Worm (Caenorhabditis elegans): ENCODE results near the gene M02A10.1.

The M02A10.1 gene

DNA sequence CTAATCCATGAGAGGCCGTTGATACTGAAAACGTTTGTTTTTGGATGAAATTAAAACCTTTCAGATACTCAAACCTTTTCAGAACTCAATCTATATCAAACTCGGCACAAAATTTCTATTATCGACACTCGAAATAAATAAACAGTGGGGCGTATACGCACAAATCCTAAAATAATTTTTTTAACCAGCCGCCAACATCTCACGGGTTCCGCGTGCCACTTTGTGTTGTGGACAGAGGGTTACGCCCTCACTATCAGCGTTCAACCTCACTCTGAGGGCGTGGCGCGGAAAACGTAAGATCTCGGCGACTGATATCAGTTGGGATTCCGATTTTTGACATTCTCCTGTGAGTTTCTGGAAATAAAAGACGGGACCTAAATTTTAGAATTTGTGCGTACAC, 25.2 kb upstream of the M02A10.1 start:
- TF ChIP-seq ets-5 (GFP tag; IDR thresholded peaks at IDR 0.05) (no peak), efl-1 (optimal IDR thresholded peaks at IDR 0.05) (no peak), efl-1 (GFP tag; optimal IDR thresholded peaks at IDR 0.05 in 1 of 2) (peak in 1 of 2 experiments; percentile 21), nhr-47 (tag; optimal IDR thresholded peaks at IDR 0.05) (no peak), snpc-4 (tag; optimal IDR thresholded peaks at IDR 0.05) (peak; percentile 59), lin-35 (GFP tag; optimal IDR thresholded peaks at IDR 0.05) (no peak)

DNA sequence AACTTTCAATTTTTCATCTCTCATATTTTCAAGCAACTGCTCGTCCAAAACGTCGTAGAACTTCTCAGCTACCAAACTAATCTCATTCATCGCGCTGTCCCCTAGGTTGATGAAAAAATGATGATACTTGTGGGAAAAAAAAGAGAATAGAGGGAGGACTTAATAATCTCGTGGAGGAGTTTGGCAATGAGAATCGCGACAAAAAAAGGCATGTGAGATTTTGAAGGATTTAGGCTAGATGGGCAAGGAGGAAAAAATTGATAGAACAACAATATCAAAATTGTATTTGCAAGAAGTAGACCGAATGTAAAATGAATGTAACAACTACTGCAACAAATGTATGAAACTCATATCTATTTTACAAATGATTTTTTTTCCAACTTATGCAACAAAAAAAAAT, 23.9 kb upstream of the M02A10.1 start, which contains the start of gene Y9C12A.1:
Y9C12A.1 (minus strand) TSS at position 101 of the 400 bp plus-strand sequence.
- TF ChIP-seq blmp-1 (tag; optimal IDR thresholded peaks at IDR 0.05) (no peak), mab-9 (GFP tag; IDR thresholded peaks at IDR 0.05) (no peak), ceh-90 (tag; optimal IDR thresholded peaks at IDR 0.05) (no peak), sptf-1 (tag; optimal IDR thresholded peaks at IDR 0.05) (no peak), ceh-8 (GFP tag; optimal IDR thresholded peaks at IDR 0.05) (no peak), lin-39 (tag; optimal IDR thresholded peaks at IDR 0.05) (no peak), zag-1 (tag; optimal IDR thresholded peaks at IDR 0.05) (no peak), hpl-2 (GFP tag; optimal IDR thresholded peaks at IDR 0.05) (no peak), mdl-1 (tag; optimal IDR thresholded peaks at IDR 0.05) (no peak), egl-13 (tag; optimal IDR thresholded peaks at IDR 0.05) (no peak), mef-2 (tag; optimal IDR thresholded peaks at IDR 0.05) (no peak), ceh-88 (GFP tag; IDR thresholded peaks at IDR 0.05) (no peak), snpc-4 (tag; optimal IDR thresholded peaks at IDR 0.05) (no peak), ceh-63 (GFP tag; optimal IDR thresholded peaks at IDR 0.05) (no peak), isw-1 (GFP tag; IDR thresholded peaks at IDR 0.05) (no peak), efl-1 (optimal IDR thresholded peaks at IDR 0.05) (no peak), efl-1 (GFP tag; optimal IDR thresholded peaks at IDR 0.05 in 1 of 2) (no peak), lin-14 (GFP tag; optimal IDR thresholded peaks at IDR 0.05) (no peak)

DNA sequence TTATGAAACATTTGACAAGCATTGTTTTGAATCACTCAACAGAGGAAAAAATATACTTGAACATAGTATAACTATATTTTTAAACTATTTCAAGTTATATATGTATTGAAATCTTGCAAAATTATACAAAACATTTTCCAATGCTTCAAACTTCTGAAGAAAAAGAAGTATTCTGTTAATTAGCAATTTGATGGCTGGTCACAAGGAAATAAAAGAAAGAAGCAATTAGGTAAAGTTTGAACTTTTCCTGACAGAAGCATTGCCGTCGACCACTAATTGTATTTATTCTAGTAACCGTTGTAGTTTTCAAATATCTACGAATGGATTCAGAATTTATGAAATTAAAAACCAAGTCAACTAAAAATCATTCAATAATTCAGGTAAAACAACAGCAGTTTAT, 18.0 kb upstream of the M02A10.1 start:
- TF ChIP-seq ceh-63 (GFP tag; optimal IDR thresholded peaks at IDR 0.05), result peak; percentile 54
- TF ChIP-seq ceh-82 (tag; optimal IDR thresholded peaks at IDR 0.05), result no peak
- TF ChIP-seq pag-3 (tag; optimal IDR thresholded peaks at IDR 0.05; ENCODE audit: borderline replicate concordance, insufficient read depth), result no peak
- no peak for TF ChIP-seq zip-4 (GFP tag; optimal IDR thresholded peaks at IDR 0.05)
- TF ChIP-seq skn-1 (tag; optimal IDR thresholded peaks at IDR 0.05), result no peak
- TF ChIP-seq nhr-237 (tag; optimal IDR thresholded peaks at IDR 0.05), result no peak
- no peak for TF ChIP-seq swsn-7 (tag; optimal IDR thresholded peaks at IDR 0.05)
- TF ChIP-seq mdl-1 (tag; optimal IDR thresholded peaks at IDR 0.05), result no peak
- no peak for TF ChIP-seq Y116A8C.19 (tag; optimal IDR thresholded peaks at IDR 0.05; ENCODE audit: borderline replicate concordance)
- peak; percentile 8 for TF ChIP-seq tbx-2 (tag; optimal IDR thresholded peaks at IDR 0.05)
- TF ChIP-seq lin-39 (tag; optimal IDR thresholded peaks at IDR 0.05), result no peak
- peak; percentile 54 for TF ChIP-seq lin-14 (GFP tag; optimal IDR thresholded peaks at IDR 0.05)
- no peak for TF ChIP-seq nhr-11 (tag; optimal IDR thresholded peaks at IDR 0.05)
- TF ChIP-seq pqm-1 (tag; optimal IDR thresholded peaks at IDR 0.05), result no peak

DNA sequence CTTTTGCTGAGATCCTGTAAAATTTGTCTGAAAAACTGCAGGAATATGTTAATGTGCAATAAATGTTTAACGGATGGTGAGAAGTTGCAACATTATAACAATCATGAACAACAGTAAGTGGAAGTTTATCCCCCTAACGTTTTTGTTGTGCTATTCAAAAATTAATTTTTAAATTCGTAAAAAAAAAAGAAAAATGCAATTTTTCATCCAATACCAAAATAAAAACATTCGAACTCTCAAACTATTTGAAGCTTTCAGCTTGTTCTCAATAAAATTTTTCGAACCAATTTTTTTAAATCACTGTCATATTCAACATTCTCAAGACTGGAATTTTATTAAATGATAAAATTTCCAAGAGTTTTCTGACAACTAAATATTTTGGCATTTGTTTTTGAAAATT, 15.0 kb upstream of the M02A10.1 start, which contains the start of gene ncam-1:
ncam-1 (plus strand) TSS at position 301 of the 400 bp plus-strand sequence.
- TF ChIP-seq mep-1 (tag; optimal IDR thresholded peaks at IDR 0.05) (no peak), fkh-4 (tag; optimal IDR thresholded peaks at IDR 0.05; ENCODE audit: borderline replicate concordance) (no peak), blmp-1 (tag; optimal IDR thresholded peaks at IDR 0.05) (no peak), aly-2 (tag; optimal IDR thresholded peaks at IDR 0.05) (no peak), dsc-1 (tag; optimal IDR thresholded peaks at IDR 0.05) (no peak), nhr-77 (tag; optimal IDR thresholded peaks at IDR 0.05) (no peak), elt-2 (tag; optimal IDR thresholded peaks at IDR 0.05) (no peak), unc-130 (tag; optimal IDR thresholded peaks at IDR 0.05) (no peak), jun-1 (tag; optimal IDR thresholded peaks at IDR 0.05) (no peak)

Data from whole organism, L1 larva.